Worm (Caenorhabditis elegans): ENCODE data around the gene ctf-4.

DNA sequence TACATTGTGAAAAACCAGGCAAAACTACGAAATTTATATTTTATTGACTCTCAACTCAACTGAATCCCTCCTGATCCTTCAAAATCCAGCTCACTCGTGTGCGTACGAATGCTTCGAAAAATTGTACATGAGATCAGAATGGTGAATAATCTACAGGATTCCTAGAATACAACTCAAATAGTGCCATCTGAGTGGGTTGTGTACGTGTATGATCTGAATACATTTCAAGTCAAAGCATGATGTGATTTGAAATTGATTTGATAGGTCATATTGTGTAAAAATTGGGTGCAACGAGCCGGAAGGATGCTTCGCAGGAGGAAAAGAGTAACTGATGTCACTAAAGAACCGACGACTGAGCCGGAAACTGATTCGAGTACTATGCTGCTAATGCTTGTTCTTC is 45.4 kb upstream of the ctf-4 start:
- no peak for TF ChIP-seq aptf-3 (GFP tag; IDR thresholded peaks at IDR 0.05)
- no peak for TF ChIP-seq gei-17 (GFP tag; optimal IDR thresholded peaks at IDR 0.05)
- TF ChIP-seq unc-62 (GFP tag; optimal IDR thresholded peaks at IDR 0.05): no peak
- no peak for TF ChIP-seq C17E4.6 (GFP tag; IDR thresholded peaks at IDR 0.05)
- no peak for TF ChIP-seq pha-4 (tag; optimal IDR thresholded peaks at IDR 0.05)
- TF ChIP-seq snpc-4 (GFP tag; optimal IDR thresholded peaks at IDR 0.05): no peak
- TF ChIP-seq snpc-4 (tag; optimal IDR thresholded peaks at IDR 0.05): no peak
- no peak for TF ChIP-seq ceh-100 (GFP tag; IDR thresholded peaks at IDR 0.05)
- TF ChIP-seq F57A8.1 (GFP tag; optimal IDR thresholded peaks at IDR 0.05): no peak
- TF ChIP-seq chd-7 (tag; optimal IDR thresholded peaks at IDR 0.05): no peak
- no peak for TF ChIP-seq ztf-26 (tag; optimal IDR thresholded peaks at IDR 0.05)
- TF ChIP-seq dpl-1 (GFP tag; optimal IDR thresholded peaks at IDR 0.05): no peak
- TF ChIP-seq unc-130 (GFP tag; optimal IDR thresholded peaks at IDR 0.05): no peak
- no peak for TF ChIP-seq ztf-25 (GFP tag; IDR thresholded peaks at IDR 0.05)
- no peak for TF ChIP-seq tlf-1 (GFP tag; optimal IDR thresholded peaks at IDR 0.05)

Data from whole organism, young adult.